Fruit fly (Drosophila melanogaster): ENCODE data around the gene Hel89B.

Hel89B gene

DNA sequence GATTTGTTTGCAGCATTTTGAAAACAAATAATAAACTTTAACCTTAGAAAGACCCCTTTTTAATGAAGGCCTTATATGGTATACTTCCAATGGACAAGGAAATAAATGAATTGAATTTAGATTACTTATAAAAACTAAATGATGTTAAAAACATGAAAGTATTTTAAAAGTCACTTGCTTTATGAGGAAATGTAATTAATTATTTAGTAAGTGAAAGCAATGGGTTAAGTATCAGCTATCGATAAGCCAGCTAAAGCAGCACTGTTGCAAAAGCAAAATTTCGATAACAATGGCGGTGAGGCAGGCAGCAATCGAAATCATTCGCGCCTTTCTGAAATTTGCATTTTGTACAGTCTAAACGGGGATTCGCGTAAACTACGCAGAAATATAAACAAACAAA is 7.9 kb upstream of the Hel89B start, which contains the start of the genes CG32856 and Rbf2 (continued):
- TF ChIP-seq CG11695 (GFP tag; IDR thresholded peaks at IDR 0.05) = no peak
- TF ChIP-seq CG7556 (GFP tag; optimal IDR thresholded peaks at IDR 0.05) = peak; percentile 74
- TF ChIP-seq CG31365 (tag; optimal IDR thresholded peaks at IDR 0.05) = no peak
- no peak for TF ChIP-seq CG10543 (GFP tag; optimal IDR thresholded peaks at IDR 0.05)
- TF ChIP-seq CG6813 (GFP tag; optimal IDR thresholded peaks at IDR 0.05) = no peak
- no peak for TF ChIP-seq repo (GFP tag; optimal IDR thresholded peaks at IDR 0.05)
- peak; percentile 62 for TF ChIP-seq wor (GFP tag; IDR thresholded peaks at IDR 0.05)
- TF ChIP-seq her (GFP tag; optimal IDR thresholded peaks at IDR 0.05) = peak; percentile 73
- TF ChIP-seq Gug (GFP tag; IDR thresholded peaks at IDR 0.05) = no peak
- no peak for TF ChIP-seq gce (GFP tag; IDR thresholded peaks at IDR 0.05)
- TF ChIP-seq PHDP (tag; optimal IDR thresholded peaks at IDR 0.05) = peak; percentile 92
- TF ChIP-seq CG7357 (GFP tag; IDR thresholded peaks at IDR 0.05) = 0 out of 3 replicates have a peak, but pooled peaks have one; percentile 16
- no peak for TF ChIP-seq sima (GFP tag; optimal IDR thresholded peaks at IDR 0.05)
- peak; percentile 44; the same call in 1 of the 2 replicates for TF ChIP-seq sob (GFP tag; IDR thresholded peaks at IDR 0.05)
- TF ChIP-seq CG4404 (GFP tag; IDR thresholded peaks at IDR 0.05) = no peak
- TF ChIP-seq dan (GFP tag; IDR thresholded peaks at IDR 0.05) = no peak
- TF ChIP-seq ase (GFP tag; IDR thresholded peaks at IDR 0.05) = no peak
- TF ChIP-seq CG9817 (tag; optimal IDR thresholded peaks at IDR 0.05) = peak; percentile 93
- TF ChIP-seq Dref (GFP tag; IDR thresholded peaks at IDR 0.05) = peak; percentile 97
- peak; percentile 38 for TF ChIP-seq CG18011 (GFP tag; optimal IDR thresholded peaks at IDR 0.05)
- no peak for TF ChIP-seq tin (GFP tag; optimal IDR thresholded peaks at IDR 0.05)
- peak; percentile 40 for TF ChIP-seq CG12236 (GFP tag; optimal IDR thresholded peaks at IDR 0.05)
- TF ChIP-seq CG33213 (GFP tag; optimal IDR thresholded peaks at IDR 0.05) = peak; percentile 6
- TF ChIP-seq gro (GFP tag; optimal IDR thresholded peaks at IDR 0.05) = peak; percentile 15
- no peak for TF ChIP-seq MTF-1 (GFP tag; optimal IDR thresholded peaks at IDR 0.05; ENCODE audit: borderline replicate concordance)
- TF ChIP-seq CG10147 (GFP tag; optimal IDR thresholded peaks at IDR 0.05) = no peak
- TF ChIP-seq ara (GFP tag; IDR thresholded peaks at IDR 0.05) = no peak
- peak; percentile 58 for TF ChIP-seq CG17829 (tag; optimal IDR thresholded peaks at IDR 0.05)
- no peak for TF ChIP-seq rib (GFP tag; IDR thresholded peaks at IDR 0.05)
- TF ChIP-seq Max (GFP tag; optimal IDR thresholded peaks at IDR 0.05) = peak; percentile 26
- TF ChIP-seq trem (tag; optimal IDR thresholded peaks at IDR 0.05) = peak; percentile 38
- TF ChIP-seq C15 (GFP tag; IDR thresholded peaks at IDR 0.05) = no peak
- TF ChIP-seq H2.0 (GFP tag; IDR thresholded peaks at IDR 0.05) = peak; percentile 86
- peak; percentile 64 for TF ChIP-seq run (tag; optimal IDR thresholded peaks at IDR 0.05)
- TF ChIP-seq CG15696 (tag; optimal IDR thresholded peaks at IDR 0.05) = no peak
- TF ChIP-seq CG2199 (GFP tag; IDR thresholded peaks at IDR 0.05) = no peak
- TF ChIP-seq h (optimal IDR thresholded peaks at IDR 0.05) = no peak
- peak; percentile 84 for TF ChIP-seq CG15601 (tag; optimal IDR thresholded peaks at IDR 0.05)
- peak; percentile 27 for TF ChIP-seq Sin3A (optimal IDR thresholded peaks at IDR 0.05)
- TF ChIP-seq gsb (GFP tag; IDR thresholded peaks at IDR 0.05) = no peak
- TF ChIP-seq ttk (GFP tag; IDR thresholded peaks at IDR 0.05) = no peak
- no peak for TF ChIP-seq CG12769 (tag; optimal IDR thresholded peaks at IDR 0.05)
- TF ChIP-seq Nf-YA (GFP tag; IDR thresholded peaks at IDR 0.05) = no peak
- no peak for TF ChIP-seq CG11696 (GFP tag; IDR thresholded peaks at IDR 0.05)
- no peak for TF ChIP-seq z (GFP tag; IDR thresholded peaks at IDR 0.05)
- peak; percentile 78 for TF ChIP-seq CG12744 (GFP tag; optimal IDR thresholded peaks at IDR 0.05)
- TF ChIP-seq CG7372 (GFP tag; IDR thresholded peaks at IDR 0.05) = no peak
- peak; percentile 73 for TF ChIP-seq vnd (GFP tag; IDR thresholded peaks at IDR 0.05; ENCODE audit: partially characterized antibody)
- no peak for TF ChIP-seq twi (tag; optimal IDR thresholded peaks at IDR 0.05)
- TF ChIP-seq scrt (GFP tag; optimal IDR thresholded peaks at IDR 0.05) = no peak
- TF ChIP-seq Mes4 (GFP tag; optimal IDR thresholded peaks at IDR 0.05) = peak; percentile 68
- TF ChIP-seq CG31224 (GFP tag; IDR thresholded peaks at IDR 0.05) = no peak
- no peak for TF ChIP-seq grn (GFP tag; optimal IDR thresholded peaks at IDR 0.05)
- no peak for TF ChIP-seq eve (GFP tag; optimal IDR thresholded peaks at IDR 0.05)
